Fruit fly (Drosophila melanogaster) whole organism: ENCODE data around the gene Pos.

ENCODE experiments used
- CG8478 ChIP-seq: fragments of >200 bp; optimal IDR thresholded peaks from 2 replicates; lab custom pipeline; 2018; ENCODE audit warnings: inconsistent platforms
- Dll ChIP-seq: fragments of >200 bp; optimal IDR thresholded peaks from 2 replicates; lab custom pipeline; 2017
- pan ChIP-seq: fragments of >200 bp; optimal IDR thresholded peaks from 2 replicates; lab custom pipeline; 2017
- psq ChIP-seq: fragments of >200 bp; optimal IDR thresholded peaks from 2 replicates; lab custom pipeline; 2017
- usp ChIP-seq: fragments of >200 bp; optimal IDR thresholded peaks from 2 replicates; lab custom pipeline; 2017; ENCODE audit warnings: missing biosample characterization, missing genetic modification characterization, mixed read lengths

dm6 chr3R:32046658-32047057, 8.5 kb downstream of the Pos start:
- TF ChIP-seq psq (lab: Kevin White, UChicago) (no peak), pan (lab: Kevin White, UChicago) (no peak), CG8478 (no peak), usp (GFP tag; lab: Kevin White, UChicago) (no peak), Dll (lab: Kevin White, UChicago) (no peak)
